Worm (Caenorhabditis elegans): ENCODE data around the gene Y51H7C.8.

Gene Y51H7C.8

ce11 chrII:1401474-1401873 lies at the start of gene Y51H7C.8:
Y51H7C.8 (plus strand) TSS chrII:1401774.
- TF ChIP-seq pros-1 (tag; optimal IDR thresholded peaks at IDR 0.05), result no peak
- no peak for TF ChIP-seq dve-1 (tag; optimal IDR thresholded peaks at IDR 0.05)

- no peak for TF ChIP-seq hlh-13 (GFP tag; optimal IDR thresholded peaks at IDR 0.05)
- TF ChIP-seq elt-2 (tag; optimal IDR thresholded peaks at IDR 0.05), result peak; percentile 39
Measured at ce11 chrII:1355480-1355879, 46.1 kb upstream of the Y51H7C.8 start, which contains the start of gene C13A10.1. C13A10.1 (minus strand) TSS chrII:1355649.

- TF ChIP-seq dmd-4 (tag; optimal IDR thresholded peaks at IDR 0.05; ENCODE audit: borderline replicate concordance) (no peak), ets-4 (tag; optimal IDR thresholded peaks at IDR 0.05) (no peak)
Measured at ce11 chrII:1357262-1357661, 44.3 kb upstream of the Y51H7C.8 start.

DNA sequence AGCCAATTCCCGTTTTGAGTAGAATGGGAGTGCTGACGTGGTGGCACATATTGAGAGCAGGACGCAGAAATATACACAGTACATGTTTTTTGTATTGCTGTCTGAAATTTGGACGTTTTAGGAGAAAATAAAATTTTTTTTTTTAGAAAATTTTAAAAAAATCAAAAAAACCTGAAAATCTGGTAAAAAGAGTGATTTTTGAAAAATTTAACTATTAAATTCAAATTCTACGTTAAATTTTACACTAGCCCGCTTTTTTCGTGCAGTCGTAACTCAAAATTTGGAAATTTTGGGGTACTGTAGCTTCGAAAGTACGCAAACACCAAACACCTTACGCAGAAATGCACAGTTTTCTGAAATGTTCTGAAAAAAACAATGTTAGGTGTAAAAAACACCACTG lies 43.7 kb upstream of the Y51H7C.8 start, which contains the start of gene C13A10.2:
Gene C13A10.2, minus strand, starts transcription at position 101 of the 400 bp plus-strand sequence.
- no peak for TF ChIP-seq hlh-30 (tag; optimal IDR thresholded peaks at IDR 0.05; ENCODE audit: insufficient read depth)
- TF ChIP-seq ceh-45 (GFP tag; IDR thresholded peaks at IDR 0.05), result no peak
- TF ChIP-seq rnt-1 (tag; optimal IDR thresholded peaks at IDR 0.05), result no peak
- TF ChIP-seq madf-2 (tag; optimal IDR thresholded peaks at IDR 0.05), result no peak
- TF ChIP-seq hlh-8 (tag; optimal IDR thresholded peaks at IDR 0.05), result no peak
- TF ChIP-seq pha-4 (tag; optimal IDR thresholded peaks at IDR 0.05), result no peak
- no peak for TF ChIP-seq ceh-48 (tag; optimal IDR thresholded peaks at IDR 0.05)

- TF ChIP-seq elt-4 (tag; optimal IDR thresholded peaks at IDR 0.05) (no peak), ceh-22 (tag; optimal IDR thresholded peaks at IDR 0.05) (no peak), rnt-1 (tag; optimal IDR thresholded peaks at IDR 0.05) (no peak), odd-2 (tag; optimal IDR thresholded peaks at IDR 0.05) (no peak)
Measured at ce11 chrII:1360257-1360656, 41.3 kb upstream of the Y51H7C.8 start.

- TF ChIP-seq C38D4.7 (GFP tag; optimal IDR thresholded peaks at IDR 0.05) (no peak), sox-2 (GFP tag; IDR thresholded peaks at IDR 0.05) (no peak), syd-9 (tag; optimal IDR thresholded peaks at IDR 0.05) (no peak), ets-4 (tag; optimal IDR thresholded peaks at IDR 0.05) (no peak), ceh-45 (GFP tag; IDR thresholded peaks at IDR 0.05) (no peak), T23F11.4 (GFP tag; optimal IDR thresholded peaks at IDR 0.05) (no peak), ceh-24 (tag; optimal IDR thresholded peaks at IDR 0.05) (no peak), fkh-10 (GFP tag; optimal IDR thresholded peaks at IDR 0.05) (no peak), pat-9 (tag; optimal IDR thresholded peaks at IDR 0.05) (no peak), ceh-30 (tag; optimal IDR thresholded peaks at IDR 0.05) (no peak), ceh-2 (tag; optimal IDR thresholded peaks at IDR 0.05) (no peak), hlh-30 (tag; optimal IDR thresholded peaks at IDR 0.05; ENCODE audit: insufficient read depth) (no peak), pros-1 (tag; optimal IDR thresholded peaks at IDR 0.05) (no peak), elt-2 (tag; optimal IDR thresholded peaks at IDR 0.05) (no peak), che-1 (tag; optimal IDR thresholded peaks at IDR 0.05) (no peak), hlh-13 (GFP tag; optimal IDR thresholded peaks at IDR 0.05) (no peak), rnt-1 (tag; optimal IDR thresholded peaks at IDR 0.05) (no peak), tbx-7 (tag; optimal IDR thresholded peaks at IDR 0.05) (no peak), ceh-31 (tag; optimal IDR thresholded peaks at IDR 0.05) (no peak), unc-42 (tag; optimal IDR thresholded peaks at IDR 0.05) (no peak)
Measured at ce11 chrII:1362423-1362822, 39.2 kb upstream of the Y51H7C.8 start.

- no peak for TF ChIP-seq unc-86 (tag; optimal IDR thresholded peaks at IDR 0.05)
- TF ChIP-seq lim-6 (tag; optimal IDR thresholded peaks at IDR 0.05), result no peak
- TF ChIP-seq C08G9.2 (tag; optimal IDR thresholded peaks at IDR 0.05), result no peak
- no peak for TF ChIP-seq hlh-8 (tag; optimal IDR thresholded peaks at IDR 0.05)
- TF ChIP-seq K09A11.1 (tag; optimal IDR thresholded peaks at IDR 0.05; ENCODE audit: insufficient read depth), result no peak
- no peak for TF ChIP-seq tbx-7 (tag; optimal IDR thresholded peaks at IDR 0.05)
- TF ChIP-seq npax-4 (tag; optimal IDR thresholded peaks at IDR 0.05), result no peak
- TF ChIP-seq ceh-9 (tag; optimal IDR thresholded peaks at IDR 0.05), result no peak
- TF ChIP-seq dmd-4 (tag; optimal IDR thresholded peaks at IDR 0.05; ENCODE audit: borderline replicate concordance), result no peak
- no peak for TF ChIP-seq ztf-16 (tag; optimal IDR thresholded peaks at IDR 0.05)
- no peak for TF ChIP-seq gmeb-2 (tag; optimal IDR thresholded peaks at IDR 0.05)
- no peak for TF ChIP-seq nhr-232 (tag; optimal IDR thresholded peaks at IDR 0.05)
- TF ChIP-seq ahr-1 (tag; optimal IDR thresholded peaks at IDR 0.05), result no peak
- no peak for TF ChIP-seq mec-3 (tag; optimal IDR thresholded peaks at IDR 0.05; ENCODE audit: borderline replicate concordance)
- TF ChIP-seq pros-1 (tag; optimal IDR thresholded peaks at IDR 0.05), result no peak
- no peak for TF ChIP-seq hlh-13 (GFP tag; optimal IDR thresholded peaks at IDR 0.05)
- TF ChIP-seq hlh-6 (tag; optimal IDR thresholded peaks at IDR 0.05), result no peak
- TF ChIP-seq che-1 (tag; optimal IDR thresholded peaks at IDR 0.05), result no peak
Measured at ce11 chrII:1365985-1366384, 35.6 kb upstream of the Y51H7C.8 start.
